Worm (Caenorhabditis elegans) whole organism, L1 larva: Measurements from ENCODE around the gene nhr-285.

Experiments used
- fos-1 ChIP-seq: fragments of 150-350 bp; optimal IDR thresholded peaks from 2 replicates; lab custom pipeline; 2014; ENCODE audit warnings: missing biosample characterization, missing genetic modification characterization

nhr-285 gene

ce11 chrV:15730459-15730858 lies 48.6 kb downstream of the nhr-285 start, which contains the start of gene Y6E2A.10:
TSS of gene Y6E2A.10 (minus strand) at chrV:15730559.
- no peak for TF ChIP-seq fos-1 (tag; lab: Kevin White, UChicago)
